Fruit fly (Drosophila melanogaster) whole organism, embryonic: ENCODE measurements around the gene CG3184.

Source experiments
- Ada2b ChIP-seq: fragments of 200-800 bp; sonication (Bioruptor generic); IDR thresholded peaks from 2 replicates; pipeline ENCODE4 v1.3.6; 2022; ENCODE audit warnings: missing biosample characterization, missing genetic modification characterization
- Bdp1 ChIP-seq: fragments of 200-800 bp; sonication (Bioruptor generic); optimal IDR thresholded peaks from 3 replicates; lab custom pipeline; 2016; ENCODE audit warnings: missing biosample characterization, missing genetic modification characterization
- CG10209 ChIP-seq: fragments of 200-800 bp; sonication (Bioruptor generic); optimal IDR thresholded peaks from 3 replicates; lab custom pipeline; 2017; ENCODE audit warnings: missing biosample characterization, mild to moderate bottlenecking, missing genetic modification characterization, missing genetic modification reagents
- CG11504 ChIP-seq: fragments of 200-800 bp; sonication (Bioruptor generic); optimal IDR thresholded peaks from 3 replicates; lab custom pipeline; 2019; ENCODE audit warnings: missing biosample characterization, mild to moderate bottlenecking, missing genetic modification characterization, moderate library complexity
- CG14441 ChIP-seq: fragments of 200-800 bp; sonication (Bioruptor generic); IDR thresholded peaks from 2 replicates; pipeline ENCODE4 v1.3.6; 2022; ENCODE audit warnings: missing biosample characterization, missing genetic modification characterization
- CG14710 ChIP-seq: fragments of 200-800 bp; sonication (Bioruptor generic); optimal IDR thresholded peaks from 3 replicates; lab custom pipeline; 2019; ENCODE audit warnings: missing biosample characterization, mild to moderate bottlenecking, missing genetic modification characterization, moderate library complexity
- CG1792 ChIP-seq: fragments of 200-800 bp; sonication (Bioruptor generic); optimal IDR thresholded peaks from 2 replicates; lab custom pipeline; 2016; ENCODE audit warnings: missing biosample characterization, missing genetic modification characterization
- CG30431 ChIP-seq: fragments of 200-800 bp; sonication (Bioruptor generic); optimal IDR thresholded peaks from 2 replicates; lab custom pipeline; 2017; ENCODE audit warnings: missing biosample characterization, missing genetic modification characterization
- CG3407 ChIP-seq: fragments of 200-800 bp; sonication (Bioruptor generic); optimal IDR thresholded peaks from 2 replicates; lab custom pipeline; 2018; ENCODE audit warnings: missing biosample characterization, mild to moderate bottlenecking, missing genetic modification characterization
- CG34376 ChIP-seq: fragments of 200-800 bp; sonication (Bioruptor generic); optimal IDR thresholded peaks from 2 replicates; lab custom pipeline; 2018; ENCODE audit warnings: missing biosample characterization, mild to moderate bottlenecking, missing genetic modification characterization
- CG4707 ChIP-seq: fragments of 200-800 bp; sonication (Bioruptor generic); optimal IDR thresholded peaks from 2 replicates; lab custom pipeline; 2018; ENCODE audit warnings: missing biosample characterization, mild to moderate bottlenecking, missing genetic modification characterization, moderate library complexity
- CG7745 ChIP-seq: fragments of 200-800 bp; sonication (Bioruptor generic); optimal IDR thresholded peaks from 2 replicates; lab custom pipeline; 2018; ENCODE audit warnings: missing biosample characterization, mild to moderate bottlenecking, missing genetic modification characterization, moderate library complexity
- CG9797 ChIP-seq: fragments of 200-800 bp; sonication (Bioruptor generic); optimal IDR thresholded peaks from 3 replicates; lab custom pipeline; 2018; ENCODE audit warnings: missing biosample characterization, mild to moderate bottlenecking, missing genetic modification characterization
- CkIIα-i1 ChIP-seq: fragments of 200-800 bp; sonication (Bioruptor generic); IDR thresholded peaks from 2 replicates; pipeline ENCODE4 v1.3.6; 2022; ENCODE audit warnings: missing biosample characterization, missing genetic modification characterization
- Deaf1 ChIP-seq: fragments of 200-800 bp; optimal IDR thresholded peaks from 3 replicates; lab custom pipeline; 2019; ENCODE audit warnings: missing biosample characterization, mild to moderate bottlenecking, missing genetic modification characterization, moderate library complexity
- Dll ChIP-seq: fragments of 200-800 bp; sonication (Bioruptor generic); IDR thresholded peaks from 4 replicates; pipeline ENCODE4 v1.3.6; 2022; ENCODE audit warnings: missing biosample characterization, missing genetic modification characterization; ENCODE audit not compliant: partially characterized antibody
- Ets65A ChIP-seq: fragments of 200-800 bp; sonication (Bioruptor generic); peaks from one replicate; lab custom pipeline; 2016; ENCODE audit warnings: missing biosample characterization, missing genetic modification characterization
- Fer1 ChIP-seq: fragments of 200-800 bp; sonication (Bioruptor generic); optimal IDR thresholded peaks from 2 replicates; lab custom pipeline; 2017; ENCODE audit warnings: missing biosample characterization, mild to moderate bottlenecking, missing genetic modification characterization
- Fer3 ChIP-seq: fragments of 200-800 bp; sonication (Bioruptor generic); optimal IDR thresholded peaks from 2 replicates; lab custom pipeline; 2018; ENCODE audit warnings: missing biosample characterization, mild to moderate bottlenecking, missing genetic modification characterization, moderate library complexity
- H15 ChIP-seq: fragments of 200-800 bp; sonication (Bioruptor generic); IDR thresholded peaks from 3 replicates; pipeline ENCODE4 v1.3.6; 2022; ENCODE audit warnings: missing biosample characterization, missing genetic modification characterization
- H2.0 ChIP-seq: fragments of 200-800 bp; sonication (Bioruptor generic); IDR thresholded peaks from 2 replicates; pipeline ENCODE4 v1.3.6; 2022; ENCODE audit warnings: missing biosample characterization, missing genetic modification characterization
- Hmx ChIP-seq: fragments of 200-800 bp; sonication (Bioruptor generic); optimal IDR thresholded peaks from 2 replicates; lab custom pipeline; 2016; ENCODE audit warnings: missing biosample characterization, missing genetic modification characterization
- Jarid2 ChIP-seq: fragments of 200-800 bp; sonication (Bioruptor generic); optimal IDR thresholded peaks from 3 replicates; lab custom pipeline; 2017; ENCODE audit warnings: mild to moderate bottlenecking, missing biosample characterization, missing genetic modification reagents, missing genetic modification characterization
- Lim3 ChIP-seq: fragments of 200-800 bp; sonication (Bioruptor generic); IDR thresholded peaks from 2 replicates; pipeline ENCODE4 v1.3.6; 2022; ENCODE audit warnings: missing biosample characterization, missing genetic modification characterization
- MTF-1 ChIP-seq: fragments of 200-800 bp; sonication (Bioruptor generic); optimal IDR thresholded peaks from 2 replicates; lab custom pipeline; 2018; ENCODE audit warnings: missing biosample characterization, mild to moderate bottlenecking, missing genetic modification characterization, borderline replicate concordance
- Nf-YA ChIP-seq: fragments of 200-800 bp; sonication (Bioruptor generic); IDR thresholded peaks from 2 replicates; pipeline ENCODE4 v1.3.6; 2022; ENCODE audit warnings: missing biosample characterization, missing genetic modification characterization
- Pdp1 ChIP-seq, 2 experiments: fragments of 200-800 bp; sonication (Bioruptor generic); optimal IDR thresholded peaks; 3 replicates each; lab custom pipeline; 2016; ENCODE audit warnings: missing biosample characterization in 2 of 2, missing genetic modification characterization in 2 of 2, mild to moderate bottlenecking in 1 of 2, moderate library complexity in 1 of 2
- Rfx ChIP-seq: fragments of 200-800 bp; sonication (Bioruptor generic); IDR thresholded peaks from 2 replicates; pipeline ENCODE4 v1.3.6; 2022; ENCODE audit warnings: missing biosample characterization, missing genetic modification characterization
- Side ChIP-seq: fragments of 200-800 bp; sonication (Bioruptor generic); optimal IDR thresholded peaks from 2 replicates; lab custom pipeline; 2016; ENCODE audit warnings: missing biosample characterization, missing genetic modification characterization
- Trl ChIP-seq, 3 experiments: fragments of >200 bp in 2 of 3; fragments of 200-800 bp in 1 of 3; sonication (Bioruptor generic) in 1 of 3; optimal IDR thresholded peaks; 2 replicates in 1 of 3; 3 replicates in 2 of 3; lab custom pipeline; 2016 to 2017; ENCODE audit warnings: missing biosample characterization in 1 of 3, missing genetic modification characterization in 1 of 3
- bab2 ChIP-seq: fragments of 200-800 bp; sonication (Bioruptor generic); optimal IDR thresholded peaks from 2 replicates; lab custom pipeline; 2016; ENCODE audit warnings: missing biosample characterization, missing genetic modification characterization
- cad ChIP-seq: fragments of >200 bp; optimal IDR thresholded peaks from 2 replicates; lab custom pipeline; 2017; ENCODE audit warnings: missing biosample characterization, missing genetic modification characterization
- cg ChIP-seq: fragments of 200-800 bp; sonication (Bioruptor generic); optimal IDR thresholded peaks from 3 replicates; lab custom pipeline; 2019; ENCODE audit warnings: missing biosample characterization, mild to moderate bottlenecking, missing genetic modification characterization, moderate library complexity
- ci ChIP-seq: fragments of 200-800 bp; sonication (Bioruptor generic); IDR thresholded peaks from 3 replicates; pipeline ENCODE4 v1.3.6; 2022; ENCODE audit warnings: missing biosample characterization, missing genetic modification characterization
- dan ChIP-seq: fragments of 200-800 bp; sonication (Bioruptor generic); IDR thresholded peaks from 2 replicates; pipeline ENCODE4 v1.3.6; 2022; ENCODE audit warnings: missing biosample characterization, missing genetic modification characterization
- dmrt11E ChIP-seq: fragments of 200-800 bp; sonication (Bioruptor generic); optimal IDR thresholded peaks from 3 replicates; lab custom pipeline; 2018; ENCODE audit warnings: missing biosample characterization, mild to moderate bottlenecking, missing genetic modification characterization, moderate library complexity
- dysf ChIP-seq: fragments of 200-800 bp; sonication (Bioruptor generic); IDR thresholded peaks from 3 replicates; pipeline ENCODE4 v1.3.6; 2022; ENCODE audit warnings: missing biosample characterization, missing genetic modification characterization
- fu2 ChIP-seq: fragments of 200-800 bp; sonication (Bioruptor generic); optimal IDR thresholded peaks from 2 replicates; lab custom pipeline; 2016; ENCODE audit warnings: missing biosample characterization, missing genetic modification characterization
- gem ChIP-seq: fragments of 200-800 bp; sonication (Bioruptor generic); optimal IDR thresholded peaks from 2 replicates; lab custom pipeline; 2019; ENCODE audit warnings: missing biosample characterization, mild to moderate bottlenecking, missing genetic modification characterization, moderate library complexity
- h ChIP-seq: fragments of >200 bp; optimal IDR thresholded peaks from 2 replicates; lab custom pipeline; 2017
- her ChIP-seq: fragments of 200-800 bp; sonication (Bioruptor generic); optimal IDR thresholded peaks from 2 replicates; lab custom pipeline; 2016; ENCODE audit warnings: missing biosample characterization, missing genetic modification characterization
- hth ChIP-seq: fragments of >200 bp; optimal IDR thresholded peaks from 2 replicates; lab custom pipeline; 2017; ENCODE audit warnings: inconsistent platforms
- kni ChIP-seq: fragments of 200-800 bp; sonication (Bioruptor generic); optimal IDR thresholded peaks from 3 replicates; lab custom pipeline; 2017; ENCODE audit warnings: mild to moderate bottlenecking, missing biosample characterization, missing genetic modification reagents, missing genetic modification characterization
- nmo ChIP-seq: fragments of 200-800 bp; sonication (Bioruptor generic); optimal IDR thresholded peaks from 2 replicates; lab custom pipeline; 2018; ENCODE audit warnings: missing biosample characterization, mild to moderate bottlenecking, missing genetic modification characterization, moderate library complexity
- pb ChIP-seq: fragments of 200-800 bp; sonication (Bioruptor generic); optimal IDR thresholded peaks from 3 replicates; lab custom pipeline; 2016; ENCODE audit warnings: missing biosample characterization, missing genetic modification characterization
- pita ChIP-seq: fragments of 200-800 bp; sonication (Bioruptor generic); optimal IDR thresholded peaks from 2 replicates; lab custom pipeline; 2017; ENCODE audit warnings: missing biosample characterization, mild to moderate bottlenecking, missing genetic modification characterization
- row ChIP-seq: fragments of 200-800 bp; sonication (Bioruptor generic); IDR thresholded peaks from 3 replicates; pipeline ENCODE4 v1.3.6; 2022; ENCODE audit warnings: missing biosample characterization, missing genetic modification characterization
- sim ChIP-seq: fragments of 200-800 bp; sonication (Bioruptor generic); IDR thresholded peaks from 2 replicates; pipeline ENCODE4 v1.3.6; 2022; ENCODE audit warnings: missing biosample characterization, missing genetic modification characterization
- sna ChIP-seq: fragments of 200-800 bp; sonication (Bioruptor generic); IDR thresholded peaks from 2 replicates; pipeline ENCODE4 v1.3.6; 2022; ENCODE audit warnings: missing biosample characterization, missing genetic modification characterization; ENCODE audit not compliant: partially characterized antibody
- stc ChIP-seq: fragments of 200-800 bp; sonication (Bioruptor generic); IDR thresholded peaks from 2 replicates; pipeline ENCODE4 v1.3.6; 2022; ENCODE audit warnings: missing biosample characterization, missing genetic modification characterization
- tap ChIP-seq: fragments of 200-800 bp; optimal IDR thresholded peaks from 3 replicates; lab custom pipeline; 2019; ENCODE audit warnings: missing biosample characterization, mild to moderate bottlenecking, missing genetic modification characterization, moderate library complexity
- zen ChIP-seq: fragments of 200-800 bp; sonication (Bioruptor generic); optimal IDR thresholded peaks from 3 replicates; lab custom pipeline; 2018; ENCODE audit warnings: missing biosample characterization, mild to moderate bottlenecking, missing genetic modification characterization, moderate library complexity

The CG3184 gene

DNA sequence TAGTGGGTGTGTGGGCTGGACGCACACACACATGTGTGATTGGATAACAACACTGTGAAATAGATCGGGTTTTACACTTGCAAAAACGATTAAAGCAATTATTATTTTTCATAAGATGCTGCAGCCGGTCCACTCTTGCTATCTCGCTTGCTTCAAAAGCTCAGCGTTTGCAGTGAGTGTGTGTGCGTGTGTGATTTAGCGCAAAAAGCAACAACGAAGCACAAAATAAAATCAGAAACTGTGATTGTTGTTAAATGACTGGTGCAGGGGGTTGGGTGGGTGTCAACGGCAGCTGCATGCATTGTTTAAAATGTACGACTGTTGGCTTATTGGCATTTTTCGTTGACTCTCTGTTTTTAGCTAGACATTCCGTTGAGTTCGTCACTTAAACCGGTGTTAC lies 26.7 kb downstream of the CG3184 start (continued):
- TF ChIP-seq Rfx (GFP tag; lab: Robert Waterston, UW) (no peak), ci (GFP tag; lab: Robert Waterston, UW) (no peak), Dll (GFP tag; lab: Robert Waterston, UW) (no peak), CG14710 (tag; lab: Kevin White, UChicago) (no peak), H15 (GFP tag; lab: Robert Waterston, UW) (0 out of 3 replicates have a peak, but pooled peaks have one; percentile 8), sna (GFP tag; lab: Robert Waterston, UW) (no peak), tap (tag; lab: Kevin White, UChicago) (no peak), CG7745 (tag; lab: Kevin White, UChicago) (no peak), CG3407 (GFP tag; lab: Kevin White, UChicago) (no peak), her (GFP tag; lab: Kevin White, UChicago) (no peak), fu2 (no peak), Fer1 (GFP tag; lab: Kevin White, UChicago) (no peak), Ets65A (GFP tag; lab: Kevin White, UChicago) (no peak), CG11504 (tag; lab: Kevin White, UChicago) (no peak), bab2 (GFP tag; lab: Kevin White, UChicago) (no peak), Trl (optimal IDR thresholded peaks at IDR 0.05; lab: Kevin White, UChicago) (no peak), Trl (GFP tag; optimal IDR thresholded peaks at IDR 0.05; lab: Kevin White, UChicago) (no peak), Hmx (GFP tag; lab: Kevin White, UChicago) (no peak), pita (GFP tag; lab: Kevin White, UChicago) (no peak), Lim3 (GFP tag; lab: Robert Waterston, UW) (no peak), Side (GFP tag; lab: Kevin White, UChicago) (no peak), CG30431 (GFP tag; lab: Kevin White, UChicago) (no peak), gem (tag; lab: Kevin White, UChicago) (no peak), nmo (no peak), CkIIα-i1 (GFP tag; lab: Robert Waterston, UW) (no peak), cg (GFP tag; lab: Kevin White, UChicago) (peak; percentile 45), dan (GFP tag; lab: Robert Waterston, UW) (no peak), Bdp1 (no peak), h (lab: Kevin White, UChicago) (no peak), pb (no peak), H2.0 (no peak), Deaf1 (no peak), Jarid2 (GFP tag; lab: Kevin White, UChicago) (no peak), CG10209 (GFP tag; lab: Kevin White, UChicago) (no peak), CG14441 (peak; percentile 43; the same call in 1 of the 2 replicates), Pdp1 (GFP tag; optimal IDR thresholded peaks at IDR 0.05; lab: Kevin White, UChicago) (peak in 1 of 2 experiments; percentile 51), CG34376 (GFP tag; lab: Kevin White, UChicago) (no peak), row (no peak), hth (lab: Kevin White, UChicago) (no peak), CG9797 (no peak), stc (GFP tag; lab: Robert Waterston, UW) (no peak), MTF-1 (GFP tag; lab: Kevin White, UChicago) (no peak), kni (GFP tag; lab: Kevin White, UChicago) (no peak), Nf-YA (0 out of 2 replicates have a peak, but pooled peaks have one; percentile 11), Fer3 (tag; lab: Kevin White, UChicago) (no peak), CG4707 (GFP tag; lab: Kevin White, UChicago) (no peak), zen (tag; lab: Kevin White, UChicago) (no peak), sim (GFP tag; lab: Robert Waterston, UW) (no peak), CG1792 (GFP tag; lab: Kevin White, UChicago) (no peak), dysf (GFP tag; lab: Robert Waterston, UW) (peak; percentile 16; the same call in 1 of the 3 replicates), Ada2b (no peak), cad (GFP tag; lab: Kevin White, UChicago) (no peak), dmrt11E (tag; lab: Kevin White, UChicago) (no peak)
